Fruit fly (Drosophila melanogaster) whole organism, embryonic: ENCODE results near the gene Argl.

Source experiments
- Asciz ChIP-seq: fragments of 200-800 bp; sonication (Bioruptor generic); optimal IDR thresholded peaks from 2 replicates; lab custom pipeline; 2017; ENCODE audit warnings: missing biosample characterization, mild to moderate bottlenecking, missing genetic modification characterization, missing genetic modification reagents
- CG10147 ChIP-seq: fragments of 200-800 bp; sonication (Bioruptor generic); optimal IDR thresholded peaks from 2 replicates; lab custom pipeline; 2019; ENCODE audit warnings: missing biosample characterization, mild to moderate bottlenecking, missing genetic modification characterization, moderate library complexity
- CG10462 ChIP-seq: fragments of 200-800 bp; sonication (Bioruptor generic); optimal IDR thresholded peaks from 2 replicates; lab custom pipeline; 2016; ENCODE audit warnings: missing biosample characterization, missing genetic modification characterization
- CG11398 ChIP-seq: fragments of 200-800 bp; sonication (Bioruptor generic); optimal IDR thresholded peaks from 2 replicates; lab custom pipeline; 2016; ENCODE audit warnings: missing biosample characterization, missing genetic modification characterization
- CG1233 ChIP-seq: fragments of 200-800 bp; sonication (Bioruptor generic); optimal IDR thresholded peaks from 4 replicates; lab custom pipeline; 2018; ENCODE audit warnings: missing biosample characterization, mild to moderate bottlenecking, missing genetic modification characterization
- CG13775 ChIP-seq: fragments of 200-800 bp; sonication (Bioruptor generic); optimal IDR thresholded peaks from 3 replicates; lab custom pipeline; 2017; ENCODE audit warnings: missing biosample characterization, mild to moderate bottlenecking, missing genetic modification characterization
- CG1647 ChIP-seq: fragments of 200-800 bp; sonication (Bioruptor generic); optimal IDR thresholded peaks from 3 replicates; lab custom pipeline; 2016; ENCODE audit warnings: missing biosample characterization, missing genetic modification characterization
- CG16813 ChIP-seq: fragments of 200-800 bp; sonication (Bioruptor generic); IDR thresholded peaks from 3 replicates; pipeline ENCODE4 v1.3.6; 2022; ENCODE audit warnings: missing biosample characterization, missing genetic modification characterization; ENCODE audit not compliant: partially characterized antibody
- CG17385 ChIP-seq: fragments of 200-800 bp; sonication (Bioruptor generic); optimal IDR thresholded peaks from 3 replicates; lab custom pipeline; 2018; ENCODE audit warnings: missing biosample characterization, mild to moderate bottlenecking, missing genetic modification characterization
- CG17612 ChIP-seq: fragments of 200-800 bp; sonication (Bioruptor generic); IDR thresholded peaks from 2 replicates; pipeline ENCODE4 v1.3.6; 2022; ENCODE audit warnings: missing biosample characterization, missing genetic modification characterization
- CG1792 ChIP-seq: fragments of 200-800 bp; sonication (Bioruptor generic); optimal IDR thresholded peaks from 2 replicates; lab custom pipeline; 2016; ENCODE audit warnings: missing biosample characterization, missing genetic modification characterization
- CG1832 ChIP-seq: fragments of 200-800 bp; sonication (Bioruptor generic); optimal IDR thresholded peaks from 2 replicates; lab custom pipeline; 2017; ENCODE audit warnings: missing biosample characterization, mild to moderate bottlenecking, missing genetic modification characterization, inconsistent platforms
- CG18476 ChIP-seq: fragments of 200-800 bp; sonication (Bioruptor generic); optimal IDR thresholded peaks from 2 replicates; lab custom pipeline; 2016; ENCODE audit warnings: missing biosample characterization, mild to moderate bottlenecking, missing genetic modification characterization
- CG18619 ChIP-seq: fragments of 200-800 bp; sonication (Bioruptor generic); optimal IDR thresholded peaks from 3 replicates; lab custom pipeline; 2017; ENCODE audit warnings: missing biosample characterization, mild to moderate bottlenecking, missing genetic modification characterization
- CG2116 ChIP-seq: fragments of 200-800 bp; sonication (Bioruptor generic); optimal IDR thresholded peaks from 3 replicates; lab custom pipeline; 2018; ENCODE audit warnings: missing biosample characterization, mild to moderate bottlenecking, missing genetic modification characterization
- CG2678 ChIP-seq: fragments of 200-800 bp; sonication (Bioruptor generic); optimal IDR thresholded peaks from 3 replicates; lab custom pipeline; 2019; ENCODE audit warnings: missing biosample characterization, mild to moderate bottlenecking, missing genetic modification characterization, moderate library complexity
- CG3163 ChIP-seq: fragments of 200-800 bp; sonication (Bioruptor generic); optimal IDR thresholded peaks from 3 replicates; lab custom pipeline; 2016; ENCODE audit warnings: missing biosample characterization, missing genetic modification characterization
- CG32772 ChIP-seq: fragments of 200-800 bp; sonication (Bioruptor generic); IDR thresholded peaks from 2 replicates; pipeline ENCODE4 v1.3.6; 2022; ENCODE audit warnings: missing biosample characterization, missing genetic modification characterization
- CG4617 ChIP-seq: fragments of 200-800 bp; sonication (Bioruptor generic); optimal IDR thresholded peaks from 3 replicates; lab custom pipeline; 2016; ENCODE audit warnings: missing biosample characterization, missing genetic modification characterization, borderline replicate concordance
- CG5953 ChIP-seq: fragments of 200-800 bp; sonication (Bioruptor generic); IDR thresholded peaks from 2 replicates; pipeline ENCODE4 v1.3.6; 2022; ENCODE audit warnings: missing biosample characterization, missing genetic modification characterization
- CG6765 ChIP-seq: fragments of 200-800 bp; sonication (Bioruptor generic); optimal IDR thresholded peaks from 3 replicates; lab custom pipeline; 2017; ENCODE audit warnings: missing biosample characterization, mild to moderate bottlenecking, missing genetic modification characterization
- CG7271 ChIP-seq: fragments of 200-800 bp; sonication (Bioruptor generic); optimal IDR thresholded peaks from 2 replicates; lab custom pipeline; 2018; ENCODE audit warnings: missing biosample characterization, mild to moderate bottlenecking, missing genetic modification characterization, moderate library complexity
- CG7357 ChIP-seq: fragments of 200-800 bp; sonication (Bioruptor generic); IDR thresholded peaks from 3 replicates; pipeline ENCODE4 v1.3.6; 2022; ENCODE audit warnings: missing biosample characterization, missing genetic modification characterization
- CG7786 ChIP-seq: fragments of 200-800 bp; sonication (Bioruptor generic); optimal IDR thresholded peaks from 2 replicates; lab custom pipeline; 2016; ENCODE audit warnings: missing biosample characterization, missing genetic modification characterization
- CG7963 ChIP-seq: fragments of 200-800 bp; sonication (Bioruptor generic); IDR thresholded peaks from 3 replicates; pipeline ENCODE4 v1.3.6; 2022; ENCODE audit warnings: missing biosample characterization, missing genetic modification characterization; ENCODE audit not compliant: partially characterized antibody
- CG9876 ChIP-seq: fragments of 200-800 bp; sonication (Bioruptor generic); optimal IDR thresholded peaks from 2 replicates; lab custom pipeline; 2016; ENCODE audit warnings: missing biosample characterization, missing genetic modification characterization
- Camta ChIP-seq: fragments of 200-800 bp; sonication (Bioruptor generic); optimal IDR thresholded peaks from 2 replicates; lab custom pipeline; 2016; ENCODE audit warnings: missing biosample characterization, missing genetic modification characterization
- CkIIα-i1 ChIP-seq: fragments of 200-800 bp; sonication (Bioruptor generic); IDR thresholded peaks from 2 replicates; pipeline ENCODE4 v1.3.6; 2022; ENCODE audit warnings: missing biosample characterization, missing genetic modification characterization
- Dbx ChIP-seq: fragments of 200-800 bp; sonication (Bioruptor generic); IDR thresholded peaks from 3 replicates; pipeline ENCODE4 v1.3.6; 2022; ENCODE audit warnings: missing biosample characterization, missing genetic modification characterization
- Doc2 ChIP-seq: fragments of 200-800 bp; sonication (Bioruptor generic); IDR thresholded peaks from 2 replicates; pipeline ENCODE4 v1.3.6; 2022; ENCODE audit warnings: missing biosample characterization, missing genetic modification characterization
- Gug ChIP-seq: fragments of 200-800 bp; sonication (Bioruptor generic); IDR thresholded peaks from 4 replicates; pipeline ENCODE4 v1.3.6; 2022; ENCODE audit warnings: missing biosample characterization, missing genetic modification characterization
- Optix ChIP-seq: fragments of 200-800 bp; sonication (Bioruptor generic); IDR thresholded peaks from 3 replicates; pipeline ENCODE4 v1.3.6; 2022; ENCODE audit warnings: missing biosample characterization, missing genetic modification characterization
- Poxn ChIP-seq: fragments of 200-800 bp; sonication (Bioruptor generic); IDR thresholded peaks from 2 replicates; pipeline ENCODE4 v1.3.6; 2022; ENCODE audit warnings: missing biosample characterization, missing genetic modification characterization
- YL-1 ChIP-seq: fragments of 200-800 bp; sonication (Bioruptor generic); optimal IDR thresholded peaks from 3 replicates; lab custom pipeline; 2017; ENCODE audit warnings: missing biosample characterization, mild to moderate bottlenecking, missing genetic modification characterization
- aop ChIP-seq: fragments of 200-800 bp; sonication (Bioruptor generic); IDR thresholded peaks from 2 replicates; pipeline ENCODE4 v1.3.6; 2022; ENCODE audit warnings: missing biosample characterization, missing genetic modification characterization
- bcd ChIP-seq: fragments of 200-800 bp; sonication (Bioruptor generic); optimal IDR thresholded peaks from 2 replicates; lab custom pipeline; 2017; ENCODE audit warnings: missing biosample characterization, mild to moderate bottlenecking, missing genetic modification characterization
- chif ChIP-seq, 2 experiments: fragments of 200-800 bp; sonication (Bioruptor generic); optimal IDR thresholded peaks; 3 replicates each; lab custom pipeline; 2016; ENCODE audit warnings: missing biosample characterization in 2 of 2, missing genetic modification characterization in 2 of 2
- danr ChIP-seq: fragments of 200-800 bp; sonication (Bioruptor generic); IDR thresholded peaks from 2 replicates; pipeline ENCODE4 v1.3.6; 2022; ENCODE audit warnings: missing biosample characterization, missing genetic modification characterization
- disco-r ChIP-seq: fragments of 200-800 bp; sonication (Bioruptor generic); optimal IDR thresholded peaks from 2 replicates; lab custom pipeline; 2016; ENCODE audit warnings: missing biosample characterization, missing genetic modification characterization
- ems ChIP-seq: fragments of 200-800 bp; sonication (Bioruptor generic); optimal IDR thresholded peaks from 3 replicates; lab custom pipeline; 2016; ENCODE audit warnings: missing biosample characterization, missing genetic modification characterization
- gem ChIP-seq: fragments of 200-800 bp; sonication (Bioruptor generic); optimal IDR thresholded peaks from 2 replicates; lab custom pipeline; 2019; ENCODE audit warnings: missing biosample characterization, mild to moderate bottlenecking, missing genetic modification characterization, moderate library complexity
- gsb-n ChIP-seq: fragments of 200-800 bp; sonication (Bioruptor generic); optimal IDR thresholded peaks from 3 replicates; lab custom pipeline; 2018; ENCODE audit warnings: missing biosample characterization, mild to moderate bottlenecking, missing genetic modification characterization
- ken ChIP-seq: fragments of 200-800 bp; sonication (Bioruptor generic); IDR thresholded peaks from 3 replicates; pipeline ENCODE4 v1.3.6; 2022; ENCODE audit warnings: missing biosample characterization, missing genetic modification characterization
- oc ChIP-seq: fragments of 200-800 bp; sonication (Bioruptor generic); optimal IDR thresholded peaks from 2 replicates; lab custom pipeline; 2018; ENCODE audit warnings: missing biosample characterization, mild to moderate bottlenecking, missing genetic modification characterization, moderate library complexity
- prd ChIP-seq, 3 experiments: fragments of >200 bp in 2 of 3; fragments of 200-800 bp in 1 of 3; sonication (Bioruptor generic) in 1 of 3; optimal IDR thresholded peaks in 2 of 3; IDR thresholded peaks in 1 of 3; 2 replicates in 2 of 3; 3 replicates in 1 of 3; pipeline versions ENCODE4 v1.3.6 to Lab custom; 2017 to 2022; ENCODE audit warnings: missing biosample characterization in 1 of 3, missing genetic modification characterization in 1 of 3
- pzg ChIP-seq: fragments of 200-800 bp; sonication (Bioruptor generic); optimal IDR thresholded peaks from 3 replicates; lab custom pipeline; 2018; ENCODE audit warnings: missing biosample characterization, mild to moderate bottlenecking, missing genetic modification characterization, moderate library complexity
- tin ChIP-seq: fragments of 200-800 bp; sonication (Bioruptor generic); optimal IDR thresholded peaks from 3 replicates; lab custom pipeline; 2016; ENCODE audit warnings: missing biosample characterization, missing genetic modification characterization
- toy ChIP-seq: fragments of 200-800 bp; sonication (Bioruptor generic); IDR thresholded peaks from 2 replicates; pipeline ENCODE4 v1.3.6; 2022; ENCODE audit warnings: missing biosample characterization, missing genetic modification characterization
- trem ChIP-seq: fragments of 200-800 bp; optimal IDR thresholded peaks from 3 replicates; lab custom pipeline; 2019; ENCODE audit warnings: missing biosample characterization, mild to moderate bottlenecking, missing genetic modification characterization, moderate library complexity
- tup ChIP-seq: fragments of 200-800 bp; sonication (Bioruptor generic); optimal IDR thresholded peaks from 2 replicates; lab custom pipeline; 2016; ENCODE audit warnings: missing biosample characterization, mild to moderate bottlenecking, missing genetic modification characterization, moderate library complexity
- twi ChIP-seq: fragments of 200-800 bp; optimal IDR thresholded peaks from 2 replicates; lab custom pipeline; 2019; ENCODE audit warnings: missing biosample characterization, mild to moderate bottlenecking, missing genetic modification characterization, moderate library complexity
- vvl ChIP-seq: fragments of 200-800 bp; sonication (Bioruptor generic); IDR thresholded peaks from 2 replicates; pipeline ENCODE4 v1.3.6; 2022; ENCODE audit warnings: missing biosample characterization, missing genetic modification characterization

Gene Argl

DNA sequence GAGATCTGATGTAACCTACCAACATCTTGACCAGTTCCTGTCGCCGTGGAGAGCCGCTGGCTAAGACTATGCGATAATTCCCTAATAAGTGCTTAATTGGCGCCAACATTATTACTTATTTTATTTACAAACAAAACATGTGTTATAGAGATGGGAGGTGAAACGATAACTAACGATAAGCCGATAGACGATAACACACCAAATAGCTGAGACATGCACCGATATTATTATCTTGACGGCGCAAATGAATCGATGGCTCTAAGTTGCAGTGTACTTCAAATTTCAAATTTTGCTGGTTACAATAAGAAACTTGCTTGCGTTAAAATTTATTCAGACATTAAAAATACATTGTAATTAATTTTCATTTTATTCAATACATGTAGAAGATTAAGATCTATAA, 1.2 kb upstream of the Argl start, which contains the start of gene CG9515 (continued):
- TF ChIP-seq Asciz (no peak), vvl (0 out of 2 replicates have a peak, but pooled peaks have one; percentile 18), CG32772 (GFP tag; lab: Robert Waterston, UW) (no peak), tup (GFP tag; lab: Kevin White, UChicago) (no peak), CG4617 (peak; percentile 15), danr (GFP tag; lab: Robert Waterston, UW) (no peak), CG7271 (tag; lab: Kevin White, UChicago) (no peak), CG7357 (GFP tag; lab: Robert Waterston, UW) (no peak), pzg (GFP tag; lab: Kevin White, UChicago) (peak; percentile 82), CG1233 (GFP tag; lab: Kevin White, UChicago) (no peak), CG1647 (GFP tag; lab: Kevin White, UChicago) (no peak), ems (no peak), CG7963 (GFP tag; lab: Robert Waterston, UW) (peak; percentile 97), CG10147 (GFP tag; lab: Kevin White, UChicago) (no peak), CG6765 (GFP tag; lab: Kevin White, UChicago) (no peak), Gug (GFP tag; lab: Robert Waterston, UW) (no peak), Dbx (GFP tag; lab: Robert Waterston, UW) (no peak), CG18619 (GFP tag; lab: Kevin White, UChicago) (no peak), toy (GFP tag; lab: Robert Waterston, UW) (no peak), CG17612 (GFP tag; lab: Robert Waterston, UW) (no peak), CG18476 (GFP tag; lab: Kevin White, UChicago) (no peak), ken (GFP tag; lab: Robert Waterston, UW) (no peak), CG10462 (GFP tag; lab: Kevin White, UChicago) (no peak), CG11398 (GFP tag; lab: Kevin White, UChicago) (no peak), chif (GFP tag; optimal IDR thresholded peaks at IDR 0.05; lab: Kevin White, UChicago) (no peak), CG2678 (tag; lab: Kevin White, UChicago) (no peak), CG3163 (GFP tag; lab: Kevin White, UChicago) (no peak), Poxn (no peak), trem (peak; percentile 58), CG2116 (GFP tag; lab: Kevin White, UChicago) (peak; percentile 81), Doc2 (GFP tag; lab: Robert Waterston, UW) (no peak), gsb-n (no peak), CG5953 (GFP tag; lab: Robert Waterston, UW) (no peak), prd (optimal IDR thresholded peaks at IDR 0.05; lab: Kevin White, UChicago) (no peak), prd (GFP tag; IDR thresholded peaks at IDR 0.05; lab: Robert Waterston, UW) (no peak), twi (tag; lab: Kevin White, UChicago) (peak; percentile 38), CG7786 (GFP tag; lab: Kevin White, UChicago) (no peak), YL-1 (GFP tag; lab: Kevin White, UChicago) (peak; percentile 35), tin (GFP tag; lab: Kevin White, UChicago) (no peak), CG17385 (no peak), disco-r (GFP tag; lab: Kevin White, UChicago) (no peak), CG16813 (peak; percentile 83), CG9876 (GFP tag; lab: Kevin White, UChicago) (no peak), gem (tag; lab: Kevin White, UChicago) (no peak), CG1832 (no peak), Optix (GFP tag; lab: Robert Waterston, UW) (no peak), oc (peak; percentile 4), CG13775 (GFP tag; lab: Kevin White, UChicago) (no peak), CG1792 (GFP tag; lab: Kevin White, UChicago) (no peak), Camta (GFP tag; lab: Kevin White, UChicago) (no peak), aop (GFP tag; lab: Robert Waterston, UW) (no peak), CkIIα-i1 (no peak), bcd (GFP tag; lab: Kevin White, UChicago) (no peak)
